Worm (Caenorhabditis elegans): ENCODE data around the gene asns-2.

ce11 chrX:8790093-8790492 lies 39.4 kb upstream of the asns-2 start:
- TF ChIP-seq ztf-29 (GFP tag; IDR thresholded peaks at IDR 0.05) (no peak), klf-2 (GFP tag; conservative IDR thresholded peaks at IDR 0.05) (no peak), med-1 (GFP tag; optimal IDR thresholded peaks at IDR 0.05; ENCODE audit: insufficient read depth) (no peak), tab-1 (GFP tag; IDR thresholded peaks at IDR 0.05) (no peak)
